Worm (Caenorhabditis elegans): ENCODE results near the gene chil-8.

DNA sequence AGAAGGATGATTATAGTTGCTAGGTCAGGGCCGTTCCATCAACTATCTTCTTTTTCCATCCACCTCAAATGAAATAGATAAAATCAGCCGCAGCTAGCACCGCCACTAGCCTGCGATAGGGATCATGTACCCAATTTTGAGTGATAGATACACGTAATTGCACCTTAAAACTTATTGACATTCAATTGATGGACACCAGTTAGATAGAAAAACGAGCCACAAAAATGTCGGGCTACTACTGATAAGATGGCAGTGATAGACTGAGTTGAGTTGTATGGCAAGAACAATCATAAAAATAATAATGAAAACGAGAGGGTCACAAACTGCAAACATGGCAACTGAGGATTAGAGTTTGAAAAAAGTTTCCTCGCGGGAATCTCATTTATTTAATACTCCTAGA is 19.0 kb upstream of the chil-8 start:
- TF ChIP-seq flh-1 (GFP tag; optimal IDR thresholded peaks at IDR 0.05) (no peak), lsy-2 (tag; optimal IDR thresholded peaks at IDR 0.05) (no peak), elt-1 (tag; optimal IDR thresholded peaks at IDR 0.05; ENCODE audit: borderline replicate concordance, insufficient read depth) (peak; percentile 96), lin-13 (tag; optimal IDR thresholded peaks at IDR 0.05) (no peak), sptf-1 (tag; optimal IDR thresholded peaks at IDR 0.05) (no peak), snpc-4 (tag; optimal IDR thresholded peaks at IDR 0.05) (no peak), nhr-76 (tag; optimal IDR thresholded peaks at IDR 0.05) (no peak), nhr-237 (tag; optimal IDR thresholded peaks at IDR 0.05) (no peak), zip-8 (tag; optimal IDR thresholded peaks at IDR 0.05) (no peak)

Data from whole organism, mixed stage, embryonic.